Worm (Caenorhabditis elegans): ENCODE data around the gene clec-265.

ce11 chrX:3067052-3067451 is 35.5 kb downstream of the clec-265 start:
- no peak for TF ChIP-seq fkh-2 (tag; optimal IDR thresholded peaks at IDR 0.05)
- TF ChIP-seq nhr-237 (tag; optimal IDR thresholded peaks at IDR 0.05): no peak
- TF ChIP-seq R02D3.7 (tag; optimal IDR thresholded peaks at IDR 0.05): no peak
- no peak for TF ChIP-seq tbx-2 (tag; optimal IDR thresholded peaks at IDR 0.05)
- no peak for TF ChIP-seq zag-1 (tag; optimal IDR thresholded peaks at IDR 0.05)
- TF ChIP-seq ceh-16 (tag; optimal IDR thresholded peaks at IDR 0.05): no peak
- no peak for TF ChIP-seq nhr-67 (tag; optimal IDR thresholded peaks at IDR 0.05)
- TF ChIP-seq lin-15B (tag; optimal IDR thresholded peaks at IDR 0.05): no peak
- no peak for TF ChIP-seq fos-1 (tag; optimal IDR thresholded peaks at IDR 0.05)
- TF ChIP-seq nhr-76 (tag; optimal IDR thresholded peaks at IDR 0.05): no peak
- TF ChIP-seq elt-1 (tag; optimal IDR thresholded peaks at IDR 0.05): no peak
- no peak for TF ChIP-seq nhr-28 (tag; optimal IDR thresholded peaks at IDR 0.05)

All from whole organism, L3 larva.